Fruit fly (Drosophila melanogaster) whole organism, prepupa: ENCODE measurements around the gene Hecw.

Experiments
- Blimp-1 ChIP-seq: fragments of 200-800 bp; sonication (Bioruptor generic); optimal IDR thresholded peaks from 3 replicates; lab custom pipeline; 2017; ENCODE audit warnings: missing biosample characterization, missing genetic modification characterization, mild to moderate bottlenecking, moderate library complexity, missing genetic modification reagents
- CG10631 ChIP-seq: fragments of 200-800 bp; sonication (Bioruptor generic); optimal IDR thresholded peaks from 2 replicates; lab custom pipeline; 2016; ENCODE audit warnings: missing biosample characterization, missing genetic modification characterization
- CG10669 ChIP-seq: fragments of 200-800 bp; sonication (Bioruptor generic); optimal IDR thresholded peaks from 3 replicates; lab custom pipeline; 2018; ENCODE audit warnings: missing biosample characterization, mild to moderate bottlenecking, missing genetic modification characterization, moderate library complexity
- CG11294 ChIP-seq: fragments of 200-800 bp; sonication (Bioruptor generic); IDR thresholded peaks from 2 replicates; pipeline ENCODE4 v1.3.6; 2022; ENCODE audit warnings: missing biosample characterization, missing genetic modification characterization
- CG11762 ChIP-seq: fragments of 200-800 bp; sonication (Bioruptor generic); optimal IDR thresholded peaks from 3 replicates; lab custom pipeline; 2016; ENCODE audit warnings: missing biosample characterization, missing genetic modification characterization; ENCODE audit not compliant: insufficient read depth
- CG11902 ChIP-seq: fragments of 200-800 bp; sonication (Bioruptor generic); optimal IDR thresholded peaks from 3 replicates; lab custom pipeline; 2016; ENCODE audit warnings: missing biosample characterization, missing genetic modification characterization
- CG1621 ChIP-seq: fragments of 200-800 bp; sonication (Bioruptor generic); optimal IDR thresholded peaks from 3 replicates; lab custom pipeline; 2018; ENCODE audit warnings: missing biosample characterization, mild to moderate bottlenecking, missing genetic modification characterization
- CG16779 ChIP-seq: fragments of 200-800 bp; sonication (Bioruptor generic); optimal IDR thresholded peaks from 3 replicates; lab custom pipeline; 2017; ENCODE audit warnings: missing biosample characterization, mild to moderate bottlenecking, missing genetic modification characterization
- CG3032 ChIP-seq: fragments of 200-800 bp; optimal IDR thresholded peaks from 2 replicates; lab custom pipeline; 2019; ENCODE audit warnings: missing biosample characterization, mild to moderate bottlenecking, missing genetic modification characterization, moderate library complexity
- CG31627 ChIP-seq: fragments of 200-800 bp; sonication (Bioruptor generic); optimal IDR thresholded peaks from 3 replicates; lab custom pipeline; 2016; ENCODE audit warnings: missing biosample characterization, missing genetic modification characterization
- CG32006 ChIP-seq: fragments of 200-800 bp; sonication (Bioruptor generic); optimal IDR thresholded peaks from 3 replicates; lab custom pipeline; 2017; ENCODE audit warnings: missing biosample characterization, mild to moderate bottlenecking, missing genetic modification characterization
- CG3919 ChIP-seq: fragments of 200-800 bp; sonication (Bioruptor generic); optimal IDR thresholded peaks from 3 replicates; lab custom pipeline; 2016; ENCODE audit warnings: missing biosample characterization, missing genetic modification characterization
- CG6163 ChIP-seq: fragments of 200-800 bp; sonication (Bioruptor generic); IDR thresholded peaks from 3 replicates; pipeline ENCODE4 v1.3.6; 2022; ENCODE audit warnings: missing biosample characterization, missing genetic modification characterization
- CG6808 ChIP-seq: fragments of 200-800 bp; sonication (Bioruptor generic); optimal IDR thresholded peaks from 3 replicates; lab custom pipeline; 2017; ENCODE audit warnings: missing biosample characterization, missing genetic modification characterization, mild to moderate bottlenecking, moderate library complexity, missing genetic modification reagents
- CG6854 ChIP-seq: fragments of 200-800 bp; sonication (Bioruptor generic); optimal IDR thresholded peaks from 2 replicates; lab custom pipeline; 2017; ENCODE audit warnings: missing biosample characterization, mild to moderate bottlenecking, missing genetic modification characterization
- CG7368 ChIP-seq: fragments of 200-800 bp; sonication (Bioruptor generic); optimal IDR thresholded peaks from 3 replicates; lab custom pipeline; 2016; ENCODE audit warnings: missing biosample characterization, missing genetic modification characterization
- CG8119 ChIP-seq: fragments of 200-800 bp; sonication (Bioruptor generic); IDR thresholded peaks from 3 replicates; pipeline ENCODE4 v1.3.6; 2022; ENCODE audit warnings: missing biosample characterization, missing genetic modification characterization
- CG8319 ChIP-seq: fragments of 200-800 bp; sonication (Bioruptor generic); optimal IDR thresholded peaks from 3 replicates; lab custom pipeline; 2016; ENCODE audit warnings: missing biosample characterization, missing genetic modification characterization
- CG8632 ChIP-seq: fragments of 200-800 bp; sonication (Bioruptor generic); optimal IDR thresholded peaks from 3 replicates; lab custom pipeline; 2016; ENCODE audit warnings: missing biosample characterization, missing genetic modification characterization
- CG9139 ChIP-seq: fragments of 200-800 bp; sonication (Bioruptor generic); optimal IDR thresholded peaks from 3 replicates; lab custom pipeline; 2017; ENCODE audit warnings: missing biosample characterization, mild to moderate bottlenecking, missing genetic modification characterization
- Eip75B ChIP-seq: fragments of 200-800 bp; sonication (Bioruptor generic); optimal IDR thresholded peaks from 3 replicates; lab custom pipeline; 2016; ENCODE audit warnings: missing biosample characterization, missing genetic modification characterization
- Eip78C ChIP-seq: fragments of 200-800 bp; sonication (Bioruptor generic); peaks from one replicate; lab custom pipeline; 2016; ENCODE audit warnings: missing biosample characterization, missing genetic modification characterization
- Ets21C ChIP-seq: fragments of 200-800 bp; sonication (Bioruptor generic); optimal IDR thresholded peaks from 3 replicates; lab custom pipeline; 2016; ENCODE audit warnings: missing biosample characterization, missing genetic modification characterization
- Ets96B ChIP-seq: fragments of 200-800 bp; optimal IDR thresholded peaks from 2 replicates; lab custom pipeline; 2019; ENCODE audit warnings: missing biosample characterization, mild to moderate bottlenecking, missing genetic modification characterization, moderate library complexity
- Gug ChIP-seq: fragments of 200-800 bp; sonication (Bioruptor generic); IDR thresholded peaks from 2 replicates; pipeline ENCODE4 v1.3.6; 2022; ENCODE audit warnings: missing biosample characterization, missing genetic modification characterization
- Hr4 ChIP-seq: fragments of 200-800 bp; sonication (Bioruptor generic); optimal IDR thresholded peaks from 3 replicates; lab custom pipeline; 2016; ENCODE audit warnings: missing biosample characterization, missing genetic modification characterization
- Lpt ChIP-seq: fragments of 200-800 bp; sonication (Bioruptor generic); optimal IDR thresholded peaks from 3 replicates; lab custom pipeline; 2016; ENCODE audit warnings: missing biosample characterization, missing genetic modification characterization
- Met ChIP-seq: fragments of 200-800 bp; sonication (Bioruptor generic); optimal IDR thresholded peaks from 3 replicates; lab custom pipeline; 2016; ENCODE audit warnings: missing biosample characterization, missing genetic modification characterization
- OdsH ChIP-seq: fragments of 200-800 bp; sonication (Bioruptor generic); optimal IDR thresholded peaks from 3 replicates; lab custom pipeline; 2016; ENCODE audit warnings: missing biosample characterization, missing genetic modification characterization
- Smox ChIP-seq: fragments of 200-800 bp; sonication (Bioruptor generic); optimal IDR thresholded peaks from 3 replicates; lab custom pipeline; 2016; ENCODE audit warnings: missing biosample characterization, missing genetic modification characterization
- Sox102F ChIP-seq: fragments of 200-800 bp; sonication (Bioruptor generic); optimal IDR thresholded peaks from 2 replicates; lab custom pipeline; 2016; ENCODE audit warnings: missing biosample characterization, mild to moderate bottlenecking, missing genetic modification characterization
- Sox14 ChIP-seq: fragments of 200-800 bp; sonication (Bioruptor generic); optimal IDR thresholded peaks from 3 replicates; lab custom pipeline; 2016; ENCODE audit warnings: missing biosample characterization, missing genetic modification characterization
- Sox15 ChIP-seq: fragments of 200-800 bp; sonication (Bioruptor generic); optimal IDR thresholded peaks from 3 replicates; lab custom pipeline; 2016; ENCODE audit warnings: missing biosample characterization, missing genetic modification characterization
- achi ChIP-seq: fragments of 200-800 bp; sonication (Bioruptor generic); optimal IDR thresholded peaks from 3 replicates; lab custom pipeline; 2016; ENCODE audit warnings: missing biosample characterization, missing genetic modification characterization
- cyc ChIP-seq: fragments of 200-800 bp; sonication (Bioruptor generic); optimal IDR thresholded peaks from 3 replicates; lab custom pipeline; 2016; ENCODE audit warnings: missing biosample characterization, missing genetic modification characterization
- dsx ChIP-seq: fragments of 200-800 bp; optimal IDR thresholded peaks from 3 replicates; lab custom pipeline; 2019; ENCODE audit warnings: missing biosample characterization, mild to moderate bottlenecking, missing genetic modification characterization, moderate library complexity; ENCODE audit not compliant: poor library complexity, severe bottlenecking
- eg ChIP-seq: fragments of 200-800 bp; sonication (Bioruptor generic); IDR thresholded peaks from 3 replicates; pipeline ENCODE4 v1.3.6; 2022; ENCODE audit warnings: missing biosample characterization, missing genetic modification characterization
- esn ChIP-seq: fragments of 200-800 bp; sonication (Bioruptor generic); optimal IDR thresholded peaks from 2 replicates; lab custom pipeline; 2016; ENCODE audit warnings: missing biosample characterization, mild to moderate bottlenecking, missing genetic modification characterization, moderate library complexity
- fd85E ChIP-seq: fragments of 200-800 bp; sonication (Bioruptor generic); optimal IDR thresholded peaks from 3 replicates; lab custom pipeline; 2016; ENCODE audit warnings: missing biosample characterization, missing genetic modification characterization
- lz ChIP-seq: fragments of 200-800 bp; sonication (Bioruptor generic); optimal IDR thresholded peaks from 3 replicates; lab custom pipeline; 2016; ENCODE audit warnings: missing biosample characterization, missing genetic modification characterization
- net ChIP-seq: fragments of 200-800 bp; sonication (Bioruptor generic); optimal IDR thresholded peaks from 3 replicates; lab custom pipeline; 2016; ENCODE audit warnings: missing biosample characterization, missing genetic modification characterization
- pdm3 ChIP-seq: fragments of 200-800 bp; sonication (Bioruptor generic); optimal IDR thresholded peaks from 3 replicates; lab custom pipeline; 2016; ENCODE audit warnings: missing biosample characterization, missing genetic modification characterization
- salr ChIP-seq, 2 experiments: fragments of 200-800 bp; sonication (Bioruptor generic); optimal IDR thresholded peaks; 3 replicates each; lab custom pipeline; 2016 to 2018; ENCODE audit warnings: missing biosample characterization in 2 of 2, missing genetic modification characterization in 2 of 2, mild to moderate bottlenecking in 1 of 2
- spab ChIP-seq: fragments of 200-800 bp; sonication (Bioruptor generic); optimal IDR thresholded peaks from 2 replicates; lab custom pipeline; 2017; ENCODE audit warnings: missing biosample characterization, mild to moderate bottlenecking, missing genetic modification characterization, missing genetic modification reagents
- ss ChIP-seq, 2 experiments: fragments of 200-800 bp; sonication (Bioruptor generic); optimal IDR thresholded peaks; 2 replicates in 1 of 2; 3 replicates in 1 of 2; lab custom pipeline; 2017 to 2018; ENCODE audit warnings: mild to moderate bottlenecking in 2 of 2, missing biosample characterization in 2 of 2, missing genetic modification characterization in 2 of 2, moderate library complexity in 1 of 2
- svp ChIP-seq: fragments of 200-800 bp; sonication (Bioruptor generic); peaks from one replicate; lab custom pipeline; 2016; ENCODE audit warnings: missing biosample characterization, missing genetic modification characterization
- vri ChIP-seq: fragments of 200-800 bp; sonication (Bioruptor generic); optimal IDR thresholded peaks from 3 replicates; lab custom pipeline; 2016; ENCODE audit warnings: missing biosample characterization, mild to moderate bottlenecking, missing genetic modification characterization

The Hecw gene

DNA sequence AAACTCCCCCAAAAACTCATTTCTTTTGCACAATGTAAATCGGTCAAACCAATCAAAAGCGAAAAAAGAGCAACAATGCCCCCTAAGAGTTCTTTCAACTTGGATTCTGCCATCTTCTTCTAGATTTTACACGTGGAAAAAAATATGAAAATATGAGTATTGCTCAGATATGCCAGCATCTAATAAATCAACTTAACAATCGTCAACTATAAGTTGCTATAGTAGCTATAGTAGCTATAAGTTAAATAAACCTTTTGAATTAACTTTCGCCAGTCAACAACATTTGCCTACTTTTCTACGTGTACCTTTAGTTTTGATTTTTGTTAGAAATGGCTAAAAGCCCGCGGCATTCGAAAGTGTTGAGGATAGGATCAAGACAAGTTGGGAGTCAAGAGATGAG, 44.5 kb downstream of the Hecw start (continued):
- TF ChIP-seq CG32006 (GFP tag; lab: Kevin White, UChicago) (peak; percentile 53), Eip75B (GFP tag; lab: Kevin White, UChicago) (no peak), CG6854 (GFP tag; lab: Kevin White, UChicago) (no peak), CG6163 (GFP tag; lab: Robert Waterston, UW) (peak; percentile 44; the same call in 1 of the 3 replicates), CG8119 (GFP tag; lab: Robert Waterston, UW) (peak; percentile 47; the same call in 2 of the 3 replicates), CG7368 (GFP tag; lab: Kevin White, UChicago) (no peak), CG8632 (no peak), cyc (GFP tag; lab: Kevin White, UChicago) (no peak), pdm3 (GFP tag; lab: Kevin White, UChicago) (peak; percentile 13), Met (GFP tag; lab: Kevin White, UChicago) (no peak), svp (GFP tag; lab: Kevin White, UChicago) (no peak), Ets96B (no peak), ss (GFP tag; optimal IDR thresholded peaks at IDR 0.05; lab: Kevin White, UChicago) (no peak), CG11762 (GFP tag; lab: Kevin White, UChicago) (no peak), CG31627 (no peak), OdsH (GFP tag; lab: Kevin White, UChicago) (peak; percentile 8), fd85E (no peak), Gug (GFP tag; lab: Robert Waterston, UW) (no peak), lz (GFP tag; lab: Kevin White, UChicago) (no peak), CG6808 (no peak), vri (GFP tag; lab: Kevin White, UChicago) (no peak), Ets21C (GFP tag; lab: Kevin White, UChicago) (no peak)

DNA sequence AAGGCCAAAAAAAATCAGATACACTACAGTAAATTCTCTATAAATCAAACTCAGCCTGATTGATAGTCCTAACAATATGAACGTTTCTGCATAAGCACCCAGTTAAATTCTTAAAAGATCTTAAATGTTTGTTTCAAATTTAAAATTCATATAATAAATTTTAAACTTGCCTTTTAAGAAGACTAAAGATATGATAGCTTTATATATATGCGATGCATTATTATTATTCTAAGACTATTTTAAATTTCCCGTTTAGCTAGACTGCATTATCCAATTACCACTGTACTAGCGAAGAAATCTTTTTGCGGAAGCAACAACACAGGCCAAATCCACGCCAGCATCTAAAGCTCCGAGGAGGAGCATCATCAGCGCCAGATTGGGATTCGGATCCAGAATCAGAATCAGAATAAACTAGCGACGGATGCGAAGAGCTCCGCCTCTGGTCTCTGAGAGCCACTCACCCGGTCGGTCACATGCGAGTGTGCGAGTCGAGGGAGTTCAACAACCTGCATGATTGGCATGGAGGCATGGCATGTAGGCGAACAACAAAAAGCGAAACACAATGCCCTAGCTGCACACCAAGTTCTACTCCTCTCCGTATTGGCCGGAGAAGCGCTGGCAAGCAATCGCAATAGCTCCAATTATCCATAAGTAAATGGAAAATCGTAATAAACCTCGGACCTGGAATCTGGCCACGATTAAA, 45.4 kb downstream of the Hecw start:
- TF ChIP-seq eg (no peak), Hr4 (peak; percentile 20), Smox (GFP tag; lab: Kevin White, UChicago) (no peak), CG10669 (GFP tag; lab: Kevin White, UChicago) (peak; percentile 24), Blimp-1 (GFP tag; lab: Kevin White, UChicago) (no peak), Eip78C (peak; percentile 64), Sox14 (GFP tag; lab: Kevin White, UChicago) (peak; percentile 18), Sox15 (GFP tag; lab: Kevin White, UChicago) (no peak), pdm3 (GFP tag; lab: Kevin White, UChicago) (peak; percentile 28), CG9139 (GFP tag; lab: Kevin White, UChicago) (no peak), Sox102F (GFP tag; lab: Kevin White, UChicago) (no peak), CG6854 (GFP tag; lab: Kevin White, UChicago) (no peak), CG11762 (GFP tag; lab: Kevin White, UChicago) (no peak), CG16779 (tag; lab: Kevin White, UChicago) (no peak), OdsH (GFP tag; lab: Kevin White, UChicago) (peak; percentile 11), Met (GFP tag; lab: Kevin White, UChicago) (no peak), CG1621 (tag; lab: Kevin White, UChicago) (no peak), ss (GFP tag; optimal IDR thresholded peaks at IDR 0.05; lab: Kevin White, UChicago) (peak in 1 of 2 experiments; percentile 7), Lpt (GFP tag; lab: Kevin White, UChicago) (no peak), net (GFP tag; lab: Kevin White, UChicago) (no peak), CG8319 (GFP tag; lab: Kevin White, UChicago) (no peak), CG3032 (tag; lab: Kevin White, UChicago) (peak; percentile 39), CG11294 (GFP tag; lab: Robert Waterston, UW) (no peak), esn (no peak), CG11902 (no peak), CG32006 (GFP tag; lab: Kevin White, UChicago) (peak; percentile 71), CG6808 (peak; percentile 52), Eip75B (GFP tag; lab: Kevin White, UChicago) (peak; percentile 29), vri (GFP tag; lab: Kevin White, UChicago) (no peak), spab (GFP tag; lab: Kevin White, UChicago) (no peak), CG3919 (GFP tag; lab: Kevin White, UChicago) (peak; percentile 37), achi (GFP tag; lab: Kevin White, UChicago) (peak; percentile 30), CG8632 (no peak), dsx (GFP tag; lab: Kevin White, UChicago) (peak; percentile 19), salr (GFP tag; optimal IDR thresholded peaks at IDR 0.05; lab: Kevin White, UChicago) (peak in 1 of 2 experiments; percentile 23), CG7368 (GFP tag; lab: Kevin White, UChicago) (no peak), CG10631 (GFP tag; lab: Kevin White, UChicago) (peak; percentile 60)
